Fruit fly (Drosophila melanogaster): ENCODE data around the gene AP-1mu.

DNA sequence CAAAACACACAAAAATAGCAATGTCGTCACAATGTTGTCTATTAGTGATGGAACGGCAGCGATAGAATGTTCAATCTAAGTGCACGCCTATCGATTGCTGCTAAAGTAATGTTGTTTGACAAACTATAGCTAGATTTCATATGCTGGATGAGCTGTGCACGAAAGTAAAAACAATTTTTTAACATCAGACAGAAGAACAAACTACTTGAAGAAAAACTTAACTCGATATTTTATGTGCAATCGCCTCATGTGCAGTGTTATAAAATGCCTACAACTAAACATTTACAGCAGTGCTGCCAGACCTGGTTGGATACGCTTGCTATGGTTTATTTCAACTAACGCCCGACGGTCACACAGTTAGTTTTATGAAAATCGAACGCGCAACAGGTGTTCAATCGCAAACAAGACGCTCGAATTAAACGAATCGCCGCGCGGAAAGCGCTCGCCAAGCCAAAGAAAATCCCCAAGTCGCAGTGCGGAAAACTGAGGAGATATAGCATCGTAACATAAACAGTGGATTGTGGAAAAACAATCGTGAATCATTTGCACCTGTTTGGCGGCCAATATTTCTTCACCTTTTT lies 31.7 kb upstream of the AP-1mu start, which contains the start of the genes bocks and CG8312:
- TF ChIP-seq CG34406 (GFP tag; optimal IDR thresholded peaks at IDR 0.05), result no peak
- TF ChIP-seq OdsH (GFP tag; optimal IDR thresholded peaks at IDR 0.05), result no peak
- TF ChIP-seq CG6792 (GFP tag; optimal IDR thresholded peaks at IDR 0.05), result peak; percentile 16
- no peak for TF ChIP-seq CG11762 (GFP tag; optimal IDR thresholded peaks at IDR 0.05; ENCODE audit: insufficient read depth)
- TF ChIP-seq dac (GFP tag; optimal IDR thresholded peaks at IDR 0.05), result no peak
- no peak for TF ChIP-seq Met (GFP tag; optimal IDR thresholded peaks at IDR 0.05)
- TF ChIP-seq CG11294 (GFP tag; IDR thresholded peaks at IDR 0.05), result no peak
- no peak for TF ChIP-seq acj6 (GFP tag; optimal IDR thresholded peaks at IDR 0.05)
